Fruit fly (Drosophila melanogaster): ENCODE data around the gene CG43845.

CG43845 gene

DNA sequence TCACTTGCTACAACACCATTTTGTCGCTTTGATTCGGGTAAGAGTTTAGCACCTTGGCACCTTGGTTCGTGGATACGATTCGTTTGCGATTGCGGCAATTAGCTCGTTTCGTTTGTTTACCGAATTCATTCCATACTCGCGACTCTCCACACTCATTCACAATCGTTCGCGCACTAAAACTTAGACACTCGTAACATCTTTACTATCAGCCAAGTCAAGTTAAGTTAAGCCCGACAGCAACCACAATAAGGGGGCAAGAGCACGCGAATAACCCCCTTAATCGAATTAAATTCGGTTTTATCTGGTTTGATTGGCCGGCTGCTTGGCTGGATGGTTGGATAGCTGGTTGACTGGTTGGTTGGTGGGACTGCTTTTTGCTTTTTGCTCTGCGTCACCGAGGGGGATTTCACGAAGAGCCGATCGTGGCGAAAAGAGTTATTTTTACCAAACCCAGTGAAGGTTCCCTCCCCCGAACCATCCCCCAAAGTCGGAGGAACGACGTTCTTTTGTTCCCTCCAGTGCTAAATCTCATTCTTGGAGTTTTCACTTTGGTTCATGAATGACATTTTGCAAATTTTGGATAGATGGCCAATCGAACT lies 19.0 kb downstream of the CG43845 start:
- TF ChIP-seq HLH106 (tag; optimal IDR thresholded peaks at IDR 0.05) = peak; percentile 40
- TF ChIP-seq h (GFP tag; optimal IDR thresholded peaks at IDR 0.05) = peak; percentile 12
- TF ChIP-seq Hr78 (GFP tag; optimal IDR thresholded peaks at IDR 0.05) = no peak
- TF ChIP-seq Rel (GFP tag; optimal IDR thresholded peaks at IDR 0.05) = no peak
- TF ChIP-seq Rel (tag; optimal IDR thresholded peaks at IDR 0.05) = peak; percentile 93
- peak; percentile 0 for TF ChIP-seq fru (GFP tag; optimal IDR thresholded peaks at IDR 0.05)
- TF ChIP-seq foxo (GFP tag; optimal IDR thresholded peaks at IDR 0.05) = no peak
- peak; percentile 39 for TF ChIP-seq Jra (GFP tag; optimal IDR thresholded peaks at IDR 0.05)
- TF ChIP-seq Abd-B (GFP tag; optimal IDR thresholded peaks at IDR 0.05) = no peak
- no peak for TF ChIP-seq br (GFP tag; optimal IDR thresholded peaks at IDR 0.05)
- no peak for TF ChIP-seq Sp1 (GFP tag; optimal IDR thresholded peaks at IDR 0.05)
- no peak for TF ChIP-seq sv (GFP tag; optimal IDR thresholded peaks at IDR 0.05)
- no peak for TF ChIP-seq ey (GFP tag; optimal IDR thresholded peaks at IDR 0.05)
- TF ChIP-seq GATAd (GFP tag; optimal IDR thresholded peaks at IDR 0.05) = no peak
- TF ChIP-seq Myc (optimal IDR thresholded peaks at IDR 0.05) = no peak
- TF ChIP-seq Vsx2 (GFP tag; optimal IDR thresholded peaks at IDR 0.05; ENCODE audit: partially characterized antibody) = peak; percentile 34
- no peak for TF ChIP-seq jim (GFP tag; optimal IDR thresholded peaks at IDR 0.05)
- TF ChIP-seq pan (optimal IDR thresholded peaks at IDR 0.05) = no peak
- TF ChIP-seq woc (GFP tag; optimal IDR thresholded peaks at IDR 0.05) = no peak

DNA sequence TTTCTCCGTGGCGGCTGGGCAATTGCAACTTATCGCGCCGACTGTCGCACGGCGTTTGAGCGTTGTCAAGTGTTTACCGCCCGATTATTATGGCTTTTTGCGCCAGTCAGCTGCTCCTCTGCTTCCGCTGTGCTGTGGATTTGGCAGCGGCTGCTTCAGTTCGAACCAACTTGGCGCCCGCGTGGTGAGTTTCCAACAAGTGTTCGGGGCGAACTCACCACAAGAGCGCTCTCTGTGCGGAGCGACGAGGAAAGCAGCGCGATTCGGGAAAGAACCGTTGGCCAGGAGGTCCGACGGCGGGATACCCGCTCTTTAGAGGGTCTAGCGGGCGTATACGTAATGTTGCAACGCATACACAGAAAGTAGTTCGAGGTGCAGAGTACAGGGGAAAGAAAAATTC lies 20.3 kb downstream of the CG43845 start, which contains the start of gene NKCC:
NKCC (minus strand) TSS at position 57 of the 400 bp plus-strand sequence.
- TF ChIP-seq pan (optimal IDR thresholded peaks at IDR 0.05) (no peak), br (GFP tag; optimal IDR thresholded peaks at IDR 0.05) (no peak), jim (GFP tag; optimal IDR thresholded peaks at IDR 0.05) (no peak), tai (GFP tag; optimal IDR thresholded peaks at IDR 0.05) (no peak), Rel (GFP tag; optimal IDR thresholded peaks at IDR 0.05) (no peak), Rel (tag; optimal IDR thresholded peaks at IDR 0.05) (peak; percentile 90)

DNA sequence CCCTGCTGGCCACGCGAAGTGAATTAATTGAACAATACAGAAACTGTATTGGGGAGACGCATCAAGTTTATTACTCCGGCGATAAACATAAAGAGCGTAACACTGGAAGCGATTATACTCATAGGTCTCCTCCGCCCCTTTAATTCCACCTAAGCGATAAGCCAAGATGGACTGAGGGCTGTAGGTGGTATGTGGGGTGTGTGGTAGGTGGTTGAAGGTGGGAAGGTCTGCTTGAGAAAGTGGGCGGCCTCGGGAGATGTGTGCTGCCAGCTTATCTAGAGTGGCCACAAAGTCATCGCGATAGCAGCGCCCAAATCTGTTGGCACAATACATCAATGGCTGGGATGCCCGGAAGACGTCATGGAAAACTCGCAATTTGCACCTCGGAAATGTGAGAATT lies 25.3 kb downstream of the CG43845 start:
- TF ChIP-seq woc (GFP tag; optimal IDR thresholded peaks at IDR 0.05) (no peak), sv (GFP tag; optimal IDR thresholded peaks at IDR 0.05) (no peak), brk (GFP tag; optimal IDR thresholded peaks at IDR 0.05) (no peak), Dif (GFP tag; optimal IDR thresholded peaks at IDR 0.05; ENCODE audit: partially characterized antibody) (no peak), Rel (GFP tag; optimal IDR thresholded peaks at IDR 0.05) (no peak), Rel (tag; optimal IDR thresholded peaks at IDR 0.05) (peak; percentile 30), h (GFP tag; optimal IDR thresholded peaks at IDR 0.05) (peak; percentile 35)

DNA sequence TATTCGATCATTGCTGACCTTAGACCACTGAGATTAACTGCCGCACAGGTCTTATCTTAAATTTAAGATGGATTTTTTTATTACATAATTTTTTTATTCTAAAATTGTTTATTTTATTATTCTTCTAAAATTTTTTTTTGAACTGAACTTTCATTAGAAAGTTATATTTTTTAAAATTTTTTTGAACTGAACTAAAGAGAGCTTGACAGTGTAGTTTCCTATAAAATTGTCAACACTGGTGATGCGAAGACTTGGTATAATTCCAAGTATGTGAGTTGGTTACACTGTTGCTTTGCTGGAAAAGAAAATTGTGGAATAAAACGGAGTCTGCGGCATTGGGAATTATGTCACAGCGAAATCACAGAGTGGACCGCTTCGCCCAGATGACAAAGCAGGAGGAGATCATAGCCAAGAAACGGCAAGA lies 37.6 kb downstream of the CG43845 start, which contains the start of gene CG31550:
CG31550 (plus strand) TSS at position 249 of the 424 bp plus-strand sequence.
- TF ChIP-seq lola (GFP tag; optimal IDR thresholded peaks at IDR 0.05) = no peak
- no peak for TF ChIP-seq Dfd (GFP tag; optimal IDR thresholded peaks at IDR 0.05)
- peak; percentile 74 for TF ChIP-seq rgr (GFP tag; optimal IDR thresholded peaks at IDR 0.05)
- no peak for TF ChIP-seq Myc (optimal IDR thresholded peaks at IDR 0.05)
- TF ChIP-seq HLH106 (tag; optimal IDR thresholded peaks at IDR 0.05) = peak; percentile 76
- no peak for TF ChIP-seq dsf (GFP tag; optimal IDR thresholded peaks at IDR 0.05; ENCODE audit: borderline replicate concordance)
- no peak for TF ChIP-seq brk (GFP tag; optimal IDR thresholded peaks at IDR 0.05)
- TF ChIP-seq CrebA (GFP tag; optimal IDR thresholded peaks at IDR 0.05; ENCODE audit: borderline replicate concordance) = no peak
- TF ChIP-seq Hr83 (GFP tag; optimal IDR thresholded peaks at IDR 0.05; ENCODE audit: poor library complexity, severe bottlenecking) = peak; percentile 81
- no peak for TF ChIP-seq Jra (GFP tag; optimal IDR thresholded peaks at IDR 0.05)
- TF ChIP-seq Hnf4 (GFP tag; optimal IDR thresholded peaks at IDR 0.05) = no peak
- no peak for TF ChIP-seq sage (GFP tag; optimal IDR thresholded peaks at IDR 0.05)
- TF ChIP-seq Dif (GFP tag; optimal IDR thresholded peaks at IDR 0.05; ENCODE audit: partially characterized antibody) = no peak
- TF ChIP-seq h (GFP tag; optimal IDR thresholded peaks at IDR 0.05) = peak; percentile 64
- peak; percentile 6 for TF ChIP-seq CG9705 (GFP tag; optimal IDR thresholded peaks at IDR 0.05)
- TF ChIP-seq Rel (GFP tag; optimal IDR thresholded peaks at IDR 0.05) = no peak
- peak; percentile 32 for TF ChIP-seq Rel (tag; optimal IDR thresholded peaks at IDR 0.05)
- no peak for TF ChIP-seq jim (GFP tag; optimal IDR thresholded peaks at IDR 0.05)
- no peak for TF ChIP-seq br (GFP tag; optimal IDR thresholded peaks at IDR 0.05)
- peak; percentile 36 for TF ChIP-seq ey (GFP tag; optimal IDR thresholded peaks at IDR 0.05)
- TF ChIP-seq dmrt93B (GFP tag; optimal IDR thresholded peaks at IDR 0.05) = no peak
- no peak for TF ChIP-seq Mio (GFP tag; optimal IDR thresholded peaks at IDR 0.05)
- TF ChIP-seq Vsx2 (GFP tag; optimal IDR thresholded peaks at IDR 0.05; ENCODE audit: partially characterized antibody) = peak; percentile 59
- no peak for TF ChIP-seq CG32264 (GFP tag; optimal IDR thresholded peaks at IDR 0.05)
- TF ChIP-seq Sp1 (GFP tag; optimal IDR thresholded peaks at IDR 0.05) = peak; percentile 67
- no peak for TF ChIP-seq usp (GFP tag; optimal IDR thresholded peaks at IDR 0.05)
- no peak for TF ChIP-seq Abd-B (GFP tag; optimal IDR thresholded peaks at IDR 0.05)
- TF ChIP-seq fru (GFP tag; optimal IDR thresholded peaks at IDR 0.05) = no peak
- TF ChIP-seq GATAd (GFP tag; optimal IDR thresholded peaks at IDR 0.05) = no peak
- peak in 1 of 2 experiments; percentile 70 for TF ChIP-seq foxo (GFP tag; optimal IDR thresholded peaks at IDR 0.05)
- TF ChIP-seq Hr78 (GFP tag; optimal IDR thresholded peaks at IDR 0.05) = no peak
- no peak for TF ChIP-seq sv (GFP tag; optimal IDR thresholded peaks at IDR 0.05)
- TF ChIP-seq pan (optimal IDR thresholded peaks at IDR 0.05) = no peak
- TF ChIP-seq N (GFP tag; optimal IDR thresholded peaks at IDR 0.05) = no peak
- no peak for TF ChIP-seq woc (GFP tag; optimal IDR thresholded peaks at IDR 0.05)
- TF ChIP-seq tai (GFP tag; optimal IDR thresholded peaks at IDR 0.05) = no peak
- TF ChIP-seq dl (GFP tag; optimal IDR thresholded peaks at IDR 0.05; ENCODE audit: insufficient read depth in 1 of 2, partially characterized antibody in 2 of 2) = no peak
- TF ChIP-seq OdsH (GFP tag; optimal IDR thresholded peaks at IDR 0.05) = peak; percentile 45
- TF ChIP-seq psq (GFP tag; optimal IDR thresholded peaks at IDR 0.05) = peak; percentile 36

All from whole organism, wandering third instar larva.